Worm (Caenorhabditis elegans): ENCODE results near the gene F08B12.4.

Gene F08B12.4

ce11 chrX:11367640-11368039 lies 39.9 kb downstream of the F08B12.4 start:
- TF ChIP-seq lin-39 (tag; optimal IDR thresholded peaks at IDR 0.05) = peak; percentile 66
- TF ChIP-seq pqm-1 (tag; optimal IDR thresholded peaks at IDR 0.05) = no peak
- TF ChIP-seq sea-2 (GFP tag; optimal IDR thresholded peaks at IDR 0.05) = peak; percentile 19
- no peak for TF ChIP-seq zag-1 (tag; optimal IDR thresholded peaks at IDR 0.05)
- TF ChIP-seq nhr-25 (tag; optimal IDR thresholded peaks at IDR 0.05) = no peak
- no peak for TF ChIP-seq aly-2 (tag; optimal IDR thresholded peaks at IDR 0.05)

ce11 chrX:11367087-11367486 lies 40.4 kb downstream of the F08B12.4 start:
- no peak for TF ChIP-seq pha-4 (tag; optimal IDR thresholded peaks at IDR 0.05)
- TF ChIP-seq nhr-76 (tag; optimal IDR thresholded peaks at IDR 0.05) = no peak
- TF ChIP-seq elt-2 (tag; optimal IDR thresholded peaks at IDR 0.05) = peak; percentile 5
- TF ChIP-seq nhr-67 (tag; optimal IDR thresholded peaks at IDR 0.05) = no peak

ce11 chrX:11365995-11366394 lies 41.5 kb downstream of the F08B12.4 start:
- TF ChIP-seq pha-4 (tag; optimal IDR thresholded peaks at IDR 0.05) = peak; percentile 10
- no peak for TF ChIP-seq ceh-9 (tag; optimal IDR thresholded peaks at IDR 0.05)

ce11 chrX:11364914-11365313 lies 42.6 kb downstream of the F08B12.4 start:
- TF ChIP-seq pha-4 (tag; optimal IDR thresholded peaks at IDR 0.05) (peak; percentile 71), unc-39 (tag; optimal IDR thresholded peaks at IDR 0.05) (no peak), elt-2 (tag; optimal IDR thresholded peaks at IDR 0.05) (peak; percentile 36)

ce11 chrX:11357516-11357915 lies 50.0 kb downstream of the F08B12.4 start, which contains the start of gene pgp-4:
TSS of gene pgp-4 (plus strand) at chrX:11357816.
- TF ChIP-seq nhr-28 (tag; optimal IDR thresholded peaks at IDR 0.05) (no peak), jun-1 (tag; optimal IDR thresholded peaks at IDR 0.05) (no peak)

All from whole organism, L3 larva.